Fruit fly (Drosophila melanogaster) whole organism, embryonic: Measurements from ENCODE around the gene CG13085.
A peak's percentile ranks its signal among the peaks of the same experiment; 100 is the strongest.

Experiments used
- Ada2b ChIP-seq: fragments of 200-800 bp; sonication (Bioruptor generic); IDR thresholded peaks from 2 replicates; pipeline ENCODE4 v1.3.6; 2022; ENCODE audit warnings: missing biosample characterization, missing genetic modification characterization
- Atf3 ChIP-seq: fragments of 200-800 bp; sonication (Bioruptor generic); optimal IDR thresholded peaks from 3 replicates; lab custom pipeline; 2016; ENCODE audit warnings: missing biosample characterization, missing genetic modification characterization
- Atf6 ChIP-seq: fragments of 200-800 bp; sonication (Bioruptor generic); IDR thresholded peaks from 2 replicates; pipeline ENCODE4 v1.3.6; 2022; ENCODE audit warnings: missing biosample characterization, missing genetic modification characterization
- B-H1 ChIP-seq: fragments of 200-800 bp; sonication (Bioruptor generic); IDR thresholded peaks from 3 replicates; pipeline ENCODE4 v1.3.6; 2022; ENCODE audit warnings: missing biosample characterization, missing genetic modification characterization
- Blimp-1 ChIP-seq: fragments of 200-800 bp; sonication (Bioruptor generic); optimal IDR thresholded peaks from 3 replicates; lab custom pipeline; 2018; ENCODE audit warnings: missing biosample characterization, missing genetic modification characterization, mild to moderate bottlenecking, moderate library complexity, missing genetic modification reagents
- CG12219 ChIP-seq: fragments of 200-800 bp; sonication (Bioruptor generic); optimal IDR thresholded peaks from 3 replicates; lab custom pipeline; 2018; ENCODE audit warnings: missing biosample characterization, mild to moderate bottlenecking, missing genetic modification characterization
- CG13123 ChIP-seq: fragments of 200-800 bp; sonication (Bioruptor generic); optimal IDR thresholded peaks from 2 replicates; lab custom pipeline; 2016; ENCODE audit warnings: missing biosample characterization, missing genetic modification characterization
- CG13775 ChIP-seq: fragments of 200-800 bp; sonication (Bioruptor generic); optimal IDR thresholded peaks from 3 replicates; lab custom pipeline; 2017; ENCODE audit warnings: missing biosample characterization, mild to moderate bottlenecking, missing genetic modification characterization
- CG14965 ChIP-seq: fragments of 200-800 bp; sonication (Bioruptor generic); optimal IDR thresholded peaks from 2 replicates; lab custom pipeline; 2016; ENCODE audit warnings: missing biosample characterization, missing genetic modification characterization, borderline replicate concordance
- CG17829 ChIP-seq: fragments of 200-800 bp; optimal IDR thresholded peaks from 2 replicates; lab custom pipeline; 2019; ENCODE audit warnings: missing biosample characterization, mild to moderate bottlenecking, missing genetic modification characterization, moderate library complexity
- CG1792 ChIP-seq: fragments of 200-800 bp; sonication (Bioruptor generic); optimal IDR thresholded peaks from 2 replicates; lab custom pipeline; 2016; ENCODE audit warnings: missing biosample characterization, missing genetic modification characterization
- CG18011 ChIP-seq: fragments of 200-800 bp; sonication (Bioruptor generic); optimal IDR thresholded peaks from 2 replicates; lab custom pipeline; 2017; ENCODE audit warnings: missing biosample characterization, missing genetic modification characterization, mild to moderate bottlenecking, moderate library complexity, missing genotype
- CG18764 ChIP-seq: fragments of 200-800 bp; sonication (Bioruptor generic); optimal IDR thresholded peaks from 3 replicates; lab custom pipeline; 2016; ENCODE audit warnings: missing biosample characterization, missing genetic modification characterization
- CG2116 ChIP-seq: fragments of 200-800 bp; sonication (Bioruptor generic); optimal IDR thresholded peaks from 3 replicates; lab custom pipeline; 2018; ENCODE audit warnings: missing biosample characterization, mild to moderate bottlenecking, missing genetic modification characterization
- CG3065 ChIP-seq: fragments of 200-800 bp; sonication (Bioruptor generic); optimal IDR thresholded peaks from 2 replicates; lab custom pipeline; 2016; ENCODE audit warnings: missing biosample characterization, missing genetic modification characterization
- CG32772 ChIP-seq: fragments of 200-800 bp; sonication (Bioruptor generic); IDR thresholded peaks from 2 replicates; pipeline ENCODE4 v1.3.6; 2022; ENCODE audit warnings: missing biosample characterization, missing genetic modification characterization
- CG3407 ChIP-seq: fragments of 200-800 bp; sonication (Bioruptor generic); optimal IDR thresholded peaks from 2 replicates; lab custom pipeline; 2018; ENCODE audit warnings: missing biosample characterization, mild to moderate bottlenecking, missing genetic modification characterization
- CG7987 ChIP-seq: fragments of 200-800 bp; sonication (Bioruptor generic); optimal IDR thresholded peaks from 2 replicates; lab custom pipeline; 2018; ENCODE audit warnings: missing biosample characterization, mild to moderate bottlenecking, missing genetic modification characterization, moderate library complexity
- CG8359 ChIP-seq: fragments of 200-800 bp; sonication (Bioruptor generic); optimal IDR thresholded peaks from 2 replicates; lab custom pipeline; 2017; ENCODE audit warnings: missing biosample characterization, mild to moderate bottlenecking, missing genetic modification characterization, borderline replicate concordance
- CG9876 ChIP-seq: fragments of 200-800 bp; sonication (Bioruptor generic); optimal IDR thresholded peaks from 2 replicates; lab custom pipeline; 2016; ENCODE audit warnings: missing biosample characterization, missing genetic modification characterization
- CHES-1-like ChIP-seq: fragments of 200-800 bp; sonication (Bioruptor generic); optimal IDR thresholded peaks from 2 replicates; lab custom pipeline; 2016; ENCODE audit warnings: missing biosample characterization, missing genetic modification characterization
- CkIIα-i1 ChIP-seq: fragments of 200-800 bp; sonication (Bioruptor generic); IDR thresholded peaks from 2 replicates; pipeline ENCODE4 v1.3.6; 2022; ENCODE audit warnings: missing biosample characterization, missing genetic modification characterization
- Dek ChIP-seq: fragments of 200-800 bp; sonication (Bioruptor generic); optimal IDR thresholded peaks from 3 replicates; lab custom pipeline; 2019; ENCODE audit warnings: missing biosample characterization, mild to moderate bottlenecking, missing genetic modification characterization, moderate library complexity
- Dip3 ChIP-seq: fragments of 200-800 bp; sonication (Bioruptor generic); optimal IDR thresholded peaks from 3 replicates; lab custom pipeline; 2016; ENCODE audit warnings: missing biosample characterization, missing genetic modification characterization
- E2f2 ChIP-seq: fragments of 200-800 bp; sonication (Bioruptor generic); IDR thresholded peaks from 2 replicates; pipeline ENCODE4 v1.3.6; 2022; ENCODE audit warnings: missing biosample characterization, missing genetic modification characterization
- Hand ChIP-seq: fragments of 200-800 bp; sonication (Bioruptor generic); optimal IDR thresholded peaks from 2 replicates; lab custom pipeline; 2017; ENCODE audit warnings: mild to moderate bottlenecking, missing biosample characterization, missing genetic modification reagents, missing genetic modification characterization
- Lim3 ChIP-seq: fragments of 200-800 bp; sonication (Bioruptor generic); IDR thresholded peaks from 2 replicates; pipeline ENCODE4 v1.3.6; 2022; ENCODE audit warnings: missing biosample characterization, missing genetic modification characterization
- Nf-YA ChIP-seq: fragments of 200-800 bp; sonication (Bioruptor generic); IDR thresholded peaks from 2 replicates; pipeline ENCODE4 v1.3.6; 2022; ENCODE audit warnings: missing biosample characterization, missing genetic modification characterization
- Tbp ChIP-seq: fragments of >200 bp; optimal IDR thresholded peaks from 2 replicates; lab custom pipeline; 2018; ENCODE audit warnings: missing biosample characterization, missing genetic modification characterization
- amos ChIP-seq: fragments of 200-800 bp; sonication (Bioruptor generic); IDR thresholded peaks from 2 replicates; pipeline ENCODE4 v1.3.6; 2022; ENCODE audit warnings: missing biosample characterization, missing genetic modification characterization; ENCODE audit not compliant: partially characterized antibody
- bab2 ChIP-seq: fragments of 200-800 bp; sonication (Bioruptor generic); optimal IDR thresholded peaks from 2 replicates; lab custom pipeline; 2016; ENCODE audit warnings: missing biosample characterization, missing genetic modification characterization
- bcd ChIP-seq: fragments of 200-800 bp; sonication (Bioruptor generic); optimal IDR thresholded peaks from 2 replicates; lab custom pipeline; 2017; ENCODE audit warnings: missing biosample characterization, mild to moderate bottlenecking, missing genetic modification characterization
- bigmax ChIP-seq: fragments of 200-800 bp; sonication (Bioruptor generic); optimal IDR thresholded peaks from 2 replicates; lab custom pipeline; 2018; ENCODE audit warnings: missing biosample characterization, mild to moderate bottlenecking, missing genetic modification characterization
- bowl ChIP-seq: fragments of 200-800 bp; sonication (Bioruptor generic); IDR thresholded peaks from 2 replicates; pipeline ENCODE4 v1.3.6; 2022; ENCODE audit warnings: missing biosample characterization, missing genetic modification characterization
- cato ChIP-seq: fragments of 200-800 bp; sonication (Bioruptor generic); optimal IDR thresholded peaks from 2 replicates; lab custom pipeline; 2016; ENCODE audit warnings: missing biosample characterization, missing genetic modification characterization, borderline replicate concordance
- dmrt11E ChIP-seq: fragments of 200-800 bp; sonication (Bioruptor generic); optimal IDR thresholded peaks from 3 replicates; lab custom pipeline; 2018; ENCODE audit warnings: missing biosample characterization, mild to moderate bottlenecking, missing genetic modification characterization, moderate library complexity
- emc ChIP-seq: fragments of 200-800 bp; sonication (Bioruptor generic); optimal IDR thresholded peaks from 2 replicates; lab custom pipeline; 2016; ENCODE audit warnings: missing biosample characterization, missing genetic modification characterization
- en ChIP-seq: fragments of 200-800 bp; sonication (Bioruptor generic); optimal IDR thresholded peaks from 2 replicates; lab custom pipeline; 2016; ENCODE audit warnings: missing biosample characterization, missing genetic modification characterization
- fu2 ChIP-seq: fragments of 200-800 bp; sonication (Bioruptor generic); optimal IDR thresholded peaks from 2 replicates; lab custom pipeline; 2016; ENCODE audit warnings: missing biosample characterization, missing genetic modification characterization
- gce ChIP-seq: fragments of 200-800 bp; sonication (Bioruptor generic); IDR thresholded peaks from 3 replicates; pipeline ENCODE4 v1.3.6; 2022; ENCODE audit warnings: missing biosample characterization, missing genetic modification characterization
- gsb ChIP-seq: fragments of 200-800 bp; sonication (Bioruptor generic); IDR thresholded peaks from 2 replicates; pipeline ENCODE4 v1.3.6; 2022; ENCODE audit warnings: missing biosample characterization, missing genetic modification characterization
- hkb ChIP-seq, 2 experiments: fragments of 200-800 bp in 1 of 2; fragments of >200 bp in 1 of 2; sonication (Bioruptor generic) in 1 of 2; IDR thresholded peaks in 1 of 2; optimal IDR thresholded peaks in 1 of 2; 2 replicates each; pipeline versions ENCODE4 v1.3.6 to Lab custom; 2017 to 2022; ENCODE audit warnings: missing biosample characterization in 1 of 2, missing genetic modification characterization in 1 of 2
- ken ChIP-seq: fragments of 200-800 bp; sonication (Bioruptor generic); IDR thresholded peaks from 3 replicates; pipeline ENCODE4 v1.3.6; 2022; ENCODE audit warnings: missing biosample characterization, missing genetic modification characterization
- pb ChIP-seq: fragments of 200-800 bp; sonication (Bioruptor generic); optimal IDR thresholded peaks from 3 replicates; lab custom pipeline; 2016; ENCODE audit warnings: missing biosample characterization, missing genetic modification characterization
- ro ChIP-seq: fragments of 200-800 bp; sonication (Bioruptor generic); IDR thresholded peaks from 2 replicates; pipeline ENCODE4 v1.3.6; 2022; ENCODE audit warnings: missing biosample characterization, missing genetic modification characterization
- sima ChIP-seq: fragments of 200-800 bp; sonication (Bioruptor generic); optimal IDR thresholded peaks from 2 replicates; lab custom pipeline; 2016; ENCODE audit warnings: missing biosample characterization, missing genetic modification characterization
- ssp ChIP-seq: fragments of 200-800 bp; sonication (Bioruptor generic); IDR thresholded peaks from 2 replicates; pipeline ENCODE4 v1.3.6; 2022; ENCODE audit warnings: missing biosample characterization, missing genetic modification characterization
- trem ChIP-seq: fragments of 200-800 bp; optimal IDR thresholded peaks from 3 replicates; lab custom pipeline; 2019; ENCODE audit warnings: missing biosample characterization, mild to moderate bottlenecking, missing genetic modification characterization, moderate library complexity
- unc-4 ChIP-seq: fragments of 200-800 bp; sonication (Bioruptor generic); IDR thresholded peaks from 2 replicates; pipeline ENCODE4 v1.3.6; 2022; ENCODE audit warnings: missing biosample characterization, missing genetic modification characterization; ENCODE audit not compliant: partially characterized antibody
- zen ChIP-seq: fragments of 200-800 bp; sonication (Bioruptor generic); optimal IDR thresholded peaks from 3 replicates; lab custom pipeline; 2018; ENCODE audit warnings: missing biosample characterization, mild to moderate bottlenecking, missing genetic modification characterization, moderate library complexity

The CG13085 gene

DNA sequence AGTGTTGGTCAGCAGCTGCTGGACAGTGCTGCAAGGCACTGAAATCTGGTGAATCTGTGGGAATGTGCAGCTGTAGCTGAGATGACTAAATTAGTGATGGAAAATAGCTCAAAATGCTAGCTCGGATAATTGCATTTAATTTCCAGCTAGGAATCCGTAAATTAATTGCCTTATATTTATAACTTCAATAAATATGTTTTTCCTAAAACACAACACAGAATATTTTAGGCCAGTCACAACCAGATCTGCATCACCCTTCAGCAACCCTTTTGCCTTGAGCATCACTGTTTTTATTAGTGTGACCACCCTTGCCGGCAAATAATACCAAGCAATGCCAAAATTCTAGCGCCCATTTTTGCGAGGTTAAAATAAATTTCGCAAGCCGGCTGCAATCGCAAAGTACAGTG lies 20.9 kb downstream of the CG13085 start, which contains the start of gene Hs2st (continued):
- TF ChIP-seq bowl (peak; percentile 48; the same call in 1 of the 2 replicates), CG9876 (GFP tag; lab: Kevin White, UChicago) (peak; percentile 93), CG32772 (GFP tag; lab: Robert Waterston, UW) (peak; percentile 95), unc-4 (GFP tag; lab: Robert Waterston, UW) (0 out of 2 replicates have a peak, but pooled peaks have one; percentile 44), zen (tag; lab: Kevin White, UChicago) (peak; percentile 90), Atf3 (GFP tag; lab: Kevin White, UChicago) (peak; percentile 94), Lim3 (GFP tag; lab: Robert Waterston, UW) (peak; percentile 77), Atf6 (GFP tag; lab: Robert Waterston, UW) (peak; percentile 90), ssp (peak; percentile 90), Tbp (GFP tag; lab: Kevin White, UChicago) (peak; percentile 65), CG3065 (GFP tag; lab: Kevin White, UChicago) (peak; percentile 85), ken (peak; percentile 95), CG13775 (GFP tag; lab: Kevin White, UChicago) (peak; percentile 96), gsb (GFP tag; lab: Robert Waterston, UW) (peak; percentile 68), CHES-1-like (peak; percentile 97), gce (GFP tag; lab: Robert Waterston, UW) (peak; percentile 57; the same call in 1 of the 3 replicates), B-H1 (GFP tag; lab: Robert Waterston, UW) (peak; percentile 84; the same call in 2 of the 3 replicates), CG7987 (GFP tag; lab: Kevin White, UChicago) (peak; percentile 87), fu2 (peak; percentile 96), pb (GFP tag; lab: Kevin White, UChicago) (peak; percentile 83), trem (tag; lab: Kevin White, UChicago) (peak; percentile 83), CG17829 (tag; lab: Kevin White, UChicago) (peak; percentile 93), CkIIα-i1 (GFP tag; lab: Robert Waterston, UW) (no peak), CG8359 (GFP tag; lab: Kevin White, UChicago) (peak; percentile 37), Dip3 (GFP tag; lab: Kevin White, UChicago) (peak; percentile 97), en (GFP tag; lab: Kevin White, UChicago) (peak; percentile 64), CG1792 (GFP tag; lab: Kevin White, UChicago) (peak; percentile 89), dmrt11E (tag; lab: Kevin White, UChicago) (peak; percentile 89), CG12219 (GFP tag; lab: Kevin White, UChicago) (peak; percentile 67), Hand (GFP tag; lab: Kevin White, UChicago) (peak; percentile 41), bigmax (peak; percentile 89), CG18011 (GFP tag; lab: Kevin White, UChicago) (peak; percentile 86), CG18764 (GFP tag; lab: Kevin White, UChicago) (peak; percentile 89), Blimp-1 (peak; percentile 83), E2f2 (GFP tag; lab: Robert Waterston, UW) (peak; percentile 79), Dek (tag; lab: Kevin White, UChicago) (peak; percentile 83), emc (peak; percentile 84), CG3407 (GFP tag; lab: Kevin White, UChicago) (peak; percentile 74), hkb (optimal IDR thresholded peaks at IDR 0.05; lab: Kevin White, UChicago) (peak; percentile 97), hkb (GFP tag; IDR thresholded peaks at IDR 0.05; lab: Robert Waterston, UW) (peak; percentile 82), CG2116 (GFP tag; lab: Kevin White, UChicago) (peak; percentile 89), CG13123 (GFP tag; lab: Kevin White, UChicago) (peak; percentile 90), Ada2b (GFP tag; lab: Robert Waterston, UW) (peak; percentile 90), bab2 (GFP tag; lab: Kevin White, UChicago) (peak; percentile 96), Nf-YA (peak; percentile 65; the same call in 1 of the 2 replicates), ro (GFP tag; lab: Robert Waterston, UW) (peak; percentile 70), sima (GFP tag; lab: Kevin White, UChicago) (peak; percentile 79), cato (GFP tag; lab: Kevin White, UChicago) (peak; percentile 94), amos (peak; percentile 42; the same call in 1 of the 2 replicates), bcd (GFP tag; lab: Kevin White, UChicago) (peak; percentile 92), CG14965 (GFP tag; lab: Kevin White, UChicago) (peak; percentile 15)
